Fruit fly (Drosophila melanogaster): ENCODE data around the gene CG17404.
A peak's percentile ranks its signal among the peaks of the same experiment; 100 is the strongest.

Gene CG17404

DNA sequence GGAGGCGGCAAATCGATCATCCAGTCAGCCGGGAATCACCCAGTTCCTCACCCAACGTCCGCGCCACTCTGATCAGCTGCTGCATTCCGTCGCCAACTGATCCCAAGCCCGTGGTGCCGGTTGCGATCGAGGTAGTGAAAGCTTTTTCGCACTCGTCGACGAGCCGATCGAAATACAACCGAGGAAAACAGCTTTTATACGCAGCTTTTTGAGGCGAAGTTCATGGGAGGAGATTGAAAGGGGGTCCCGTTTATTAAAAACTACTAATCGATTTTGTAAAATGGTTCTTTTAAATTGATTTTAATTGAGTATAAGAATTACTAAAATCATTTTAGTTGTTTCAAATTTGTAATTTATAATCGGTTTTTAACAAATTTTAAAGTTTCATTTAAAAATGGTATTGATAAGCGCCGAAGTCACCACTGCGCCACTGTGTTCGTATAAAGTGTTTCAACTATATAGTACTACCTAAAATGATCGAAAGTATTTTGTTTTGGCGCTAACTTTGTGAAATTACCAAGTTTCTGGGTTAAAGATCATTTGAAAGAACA is 3.4 kb downstream of the CG17404 start, which contains the start of gene CG4860 (continued):
- TF ChIP-seq fd3F (GFP tag; optimal IDR thresholded peaks at IDR 0.05) (peak; percentile 85), CG11696 (GFP tag; IDR thresholded peaks at IDR 0.05) (peak; percentile 36; the same call in 1 of the 2 replicates), sima (GFP tag; optimal IDR thresholded peaks at IDR 0.05) (peak; percentile 1), CG7839 (tag; optimal IDR thresholded peaks at IDR 0.05) (peak; percentile 90), ranshi (GFP tag; IDR thresholded peaks at IDR 0.05) (peak; percentile 75; the same call in 1 of the 2 replicates), az2 (GFP tag; optimal IDR thresholded peaks at IDR 0.05) (peak; percentile 91), HLH4C (GFP tag; IDR thresholded peaks at IDR 0.05; ENCODE audit: partially characterized antibody) (0 out of 3 replicates have a peak, but pooled peaks have one; percentile 6), CG2678 (tag; optimal IDR thresholded peaks at IDR 0.05) (peak; percentile 91), TFAM (GFP tag; optimal IDR thresholded peaks at IDR 0.05) (peak; percentile 49), ara (GFP tag; IDR thresholded peaks at IDR 0.05) (peak; percentile 79), Dbx (GFP tag; IDR thresholded peaks at IDR 0.05) (peak; percentile 88), CG10959 (GFP tag; IDR thresholded peaks at IDR 0.05) (no peak), Hr3 (GFP tag; optimal IDR thresholded peaks at IDR 0.05) (peak; percentile 81), twi (tag; optimal IDR thresholded peaks at IDR 0.05) (no peak), Tbp (GFP tag; optimal IDR thresholded peaks at IDR 0.05) (no peak), Hr51 (GFP tag; optimal IDR thresholded peaks at IDR 0.05) (peak; percentile 74 to 92), CG9727 (GFP tag; optimal IDR thresholded peaks at IDR 0.05) (peak; percentile 79), mirr (GFP tag; optimal IDR thresholded peaks at IDR 0.05) (peak; percentile 35), CG7372 (GFP tag; IDR thresholded peaks at IDR 0.05) (peak; percentile 87), gsb-n (tag; optimal IDR thresholded peaks at IDR 0.05) (peak; percentile 81), tx (GFP tag; optimal IDR thresholded peaks at IDR 0.05) (peak; percentile 85), dimm (GFP tag; IDR thresholded peaks at IDR 0.05) (peak; percentile 7; the same call in 1 of the 2 replicates), Stat92E (GFP tag; optimal IDR thresholded peaks at IDR 0.05) (no peak), CG10979 (tag; optimal IDR thresholded peaks at IDR 0.05) (peak; percentile 76), CG4404 (GFP tag; IDR thresholded peaks at IDR 0.05) (0 out of 2 replicates have a peak, but pooled peaks have one; percentile 35), Doc2 (GFP tag; IDR thresholded peaks at IDR 0.05) (no peak; the same call in 1 of the 2 replicates), nerfin-2 (GFP tag; IDR thresholded peaks at IDR 0.05; ENCODE audit: partially characterized antibody) (no peak), wor (GFP tag; IDR thresholded peaks at IDR 0.05) (peak; percentile 66), sd (tag; optimal IDR thresholded peaks at IDR 0.05) (no peak), YL-1 (GFP tag; optimal IDR thresholded peaks at IDR 0.05) (peak; percentile 16), eve (GFP tag; optimal IDR thresholded peaks at IDR 0.05) (no peak), CG3847 (GFP tag; IDR thresholded peaks at IDR 0.05) (peak; percentile 88), phol (tag; optimal IDR thresholded peaks at IDR 0.05) (peak; percentile 83), Poxn (GFP tag; IDR thresholded peaks at IDR 0.05) (peak; percentile 64; the same call in 1 of the 2 replicates), cato (GFP tag; optimal IDR thresholded peaks at IDR 0.05; ENCODE audit: borderline replicate concordance) (peak; percentile 58), HLH3B (GFP tag; IDR thresholded peaks at IDR 0.05) (peak; percentile 86), Oli (tag; optimal IDR thresholded peaks at IDR 0.05) (peak; percentile 88), fu2 (GFP tag; optimal IDR thresholded peaks at IDR 0.05) (peak; percentile 86), lilli (GFP tag; optimal IDR thresholded peaks at IDR 0.05) (peak; percentile 93), zfh1 (GFP tag; IDR thresholded peaks at IDR 0.05) (peak; percentile 78; the same call in 2 of the 3 replicates), Dp (GFP tag; optimal IDR thresholded peaks at IDR 0.05) (no peak), dmrt99B (tag; optimal IDR thresholded peaks at IDR 0.05) (peak; percentile 88), ham (GFP tag; IDR thresholded peaks at IDR 0.05) (0 out of 2 replicates have a peak, but pooled peaks have one; percentile 5), CG32532 (GFP tag; IDR thresholded peaks at IDR 0.05) (peak; percentile 95), sob (GFP tag; IDR thresholded peaks at IDR 0.05) (peak; percentile 90), ab (GFP tag; optimal IDR thresholded peaks at IDR 0.05) (peak; percentile 73), sisA (GFP tag; IDR thresholded peaks at IDR 0.05) (peak; percentile 74), pzg (GFP tag; optimal IDR thresholded peaks at IDR 0.05) (peak; percentile 5), CG31441 (GFP tag; IDR thresholded peaks at IDR 0.05) (peak; percentile 91), Atf-2 (GFP tag; optimal IDR thresholded peaks at IDR 0.05) (peak; percentile 60)
